Worm (Caenorhabditis elegans) whole organism, L2 larva: ENCODE data around the gene H02F09.2.

Experiments used
- C34F6.9 ChIP-seq: fragments of 150-350 bp; optimal IDR thresholded peaks from 2 replicates; lab custom pipeline; 2014; ENCODE audit warnings: missing biosample characterization, missing genetic modification characterization
- ZK546.5 ChIP-seq: sonication (generic microtip); optimal IDR thresholded peaks from 2 replicates; lab custom pipeline; 2017; ENCODE audit warnings: missing biosample characterization, missing genetic modification characterization
- aly-2 ChIP-seq: fragments of 150-350 bp; optimal IDR thresholded peaks from 2 replicates; lab custom pipeline; 2014; ENCODE audit warnings: missing biosample characterization, missing genetic modification characterization
- gmeb-1 ChIP-seq: fragments of 150-350 bp; optimal IDR thresholded peaks from 2 replicates; lab custom pipeline; 2014; ENCODE audit warnings: missing biosample characterization, missing genetic modification characterization
- lsy-2 ChIP-seq, 2 experiments: fragments of 150-350 bp in 1 of 2; sonication (generic microtip) in 1 of 2; optimal IDR thresholded peaks; 2 replicates each; lab custom pipeline; 2014 to 2017; ENCODE audit warnings: missing biosample characterization in 2 of 2, missing genetic modification characterization in 2 of 2
- mbf-1 ChIP-seq: sonication (generic microtip); optimal IDR thresholded peaks from 2 replicates; lab custom pipeline; 2017; ENCODE audit warnings: missing biosample characterization, missing genetic modification characterization
- nhr-11 ChIP-seq: fragments of 150-350 bp; optimal IDR thresholded peaks from 2 replicates; lab custom pipeline; 2014; ENCODE audit warnings: missing biosample characterization, missing genetic modification characterization
- nhr-12 ChIP-seq: fragments of 150-350 bp; optimal IDR thresholded peaks from 2 replicates; lab custom pipeline; 2014; ENCODE audit warnings: missing biosample characterization, missing genetic modification characterization
- nhr-23 ChIP-seq: fragments of 150-350 bp; optimal IDR thresholded peaks from 2 replicates; lab custom pipeline; 2014; ENCODE audit warnings: missing biosample characterization, missing genetic modification reagents, missing genetic modification characterization
- nhr-25 ChIP-seq: fragments of 150-350 bp; sonication (generic microtip); optimal IDR thresholded peaks from 3 replicates; lab custom pipeline; 2014; ENCODE audit warnings: missing biosample characterization, missing genetic modification characterization
- nhr-6 ChIP-seq: fragments of 150-350 bp; optimal IDR thresholded peaks from 2 replicates; lab custom pipeline; 2014; ENCODE audit warnings: missing biosample characterization, missing genetic modification characterization
- unc-39 ChIP-seq: fragments of 150-350 bp; optimal IDR thresholded peaks from 2 replicates; lab custom pipeline; 2014; ENCODE audit warnings: missing biosample characterization, missing genetic modification characterization
- unc-62 ChIP-seq: fragments of 150-350 bp; optimal IDR thresholded peaks from 2 replicates; lab custom pipeline; 2014; ENCODE audit warnings: missing biosample characterization, missing genetic modification reagents, missing genetic modification characterization
- ztf-11 ChIP-seq: sonication (generic microtip); optimal IDR thresholded peaks from 2 replicates; lab custom pipeline; 2017; ENCODE audit warnings: missing biosample characterization, missing genetic modification characterization

DNA sequence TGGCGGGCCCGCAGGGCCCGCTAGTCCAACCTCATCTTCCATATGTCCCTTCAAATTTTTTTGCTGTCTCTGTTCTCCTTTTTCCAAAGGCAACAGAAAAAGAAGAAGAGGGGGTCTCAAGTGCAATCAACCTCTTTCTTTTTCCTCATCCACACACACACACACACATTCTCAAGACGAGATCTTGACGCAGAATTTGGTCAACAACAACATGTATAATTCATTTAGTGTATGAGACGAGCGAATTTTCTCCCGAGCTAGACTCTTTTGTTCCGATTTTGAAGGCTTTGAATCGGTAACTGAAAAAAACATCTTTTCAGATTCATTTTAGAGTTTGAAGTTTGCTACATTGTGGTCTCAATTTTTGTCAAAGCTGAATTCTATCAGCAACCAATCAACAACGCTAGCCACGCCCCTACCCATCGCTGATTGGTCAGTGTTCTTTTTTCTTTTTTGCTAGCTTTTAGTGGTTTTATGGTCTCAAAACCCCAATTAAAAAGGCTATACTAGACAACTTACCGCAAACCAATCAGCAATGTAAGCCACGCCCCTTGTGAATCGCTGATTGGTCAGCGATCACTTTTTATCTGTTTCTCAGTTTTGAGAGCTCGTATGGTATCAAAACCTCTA, 26.1 kb downstream of the H02F09.2 start:
- TF ChIP-seq lsy-2 (tag; optimal IDR thresholded peaks at IDR 0.05; lab: Kevin White, UChicago) (no peak), nhr-6 (tag; lab: Kevin White, UChicago) (no peak), gmeb-1 (no peak), nhr-11 (tag; lab: Kevin White, UChicago) (no peak), unc-62 (no peak), ZK546.5 (no peak), nhr-23 (no peak), mbf-1 (tag; lab: Kevin White, UChicago) (no peak), nhr-25 (tag; lab: Kevin White, UChicago) (no peak), unc-39 (tag; lab: Kevin White, UChicago) (no peak), C34F6.9 (no peak), aly-2 (tag; lab: Kevin White, UChicago) (no peak), ztf-11 (tag; lab: Kevin White, UChicago) (no peak), nhr-12 (tag; lab: Kevin White, UChicago) (no peak)
